Worm (Caenorhabditis elegans) whole organism, L1 larva: ENCODE data around the gene mmad-1.

ENCODE experiments used
- Y116A8C.19 ChIP-seq: sonication (generic microtip); optimal IDR thresholded peaks from 2 replicates; lab custom pipeline; 2016; ENCODE audit warnings: missing compliant biosample characterization, missing genetic modification characterization, borderline replicate concordance
- aha-1 ChIP-seq: fragments of 150-350 bp; optimal IDR thresholded peaks from 2 replicates; lab custom pipeline; 2014; ENCODE audit warnings: missing biosample characterization, missing genetic modification characterization
- alr-1 ChIP-seq: fragments of 200-800 bp; sonication (Bioruptor generic); optimal IDR thresholded peaks from 2 replicates; lab custom pipeline; 2018; ENCODE audit warnings: borderline replicate concordance, mild to moderate bottlenecking, missing genetic modification characterization, missing compliant biosample characterization
- ama-1 ChIP-seq: fragments of 150-350 bp; optimal IDR thresholded peaks from 2 replicates; lab custom pipeline; 2014
- ceh-63 ChIP-seq: fragments of 200-800 bp; sonication (Bioruptor generic); optimal IDR thresholded peaks from 2 replicates; lab custom pipeline; 2018; ENCODE audit warnings: mild to moderate bottlenecking, missing genetic modification characterization, missing compliant biosample characterization
- ceh-8 ChIP-seq: fragments of 200-800 bp; sonication (Bioruptor generic); optimal IDR thresholded peaks from 2 replicates; lab custom pipeline; 2018; ENCODE audit warnings: mild to moderate bottlenecking, missing genetic modification characterization, moderate library complexity, missing compliant biosample characterization
- ceh-82 ChIP-seq, 3 experiments: fragments of 150-350 bp in 1 of 3; sonication (generic microtip) in 2 of 3; optimal IDR thresholded peaks; 2 replicates each; lab custom pipeline; 2014 to 2017; ENCODE audit warnings: missing biosample characterization in 3 of 3, missing genetic modification characterization in 3 of 3
- dpl-1 ChIP-seq, 3 experiments: fragments of 150-350 bp in 2 of 3; sonication (generic microtip) in 1 of 3; optimal IDR thresholded peaks; 2 replicates each; lab custom pipeline; 2014 to 2017; ENCODE audit warnings: missing biosample characterization in 3 of 3, missing genetic modification characterization in 3 of 3, missing genetic modification reagents in 3 of 3
- dsc-1 ChIP-seq: sonication (generic microtip); optimal IDR thresholded peaks from 2 replicates; lab custom pipeline; 2016; ENCODE audit warnings: mild to moderate bottlenecking, missing genetic modification characterization, missing compliant biosample characterization
- efl-1 ChIP-seq, 4 experiments: fragments of 150-350 bp; optimal IDR thresholded peaks in 3 of 4; peaks in 1 of 4; 1 replicate in 1 of 4; 2 replicates in 3 of 4; lab custom pipeline; 2014; ENCODE audit warnings: missing biosample characterization in 2 of 4, missing genetic modification characterization in 2 of 4, missing genetic modification reagents in 2 of 4
- efl-3 ChIP-seq: fragments of 200-800 bp; sonication (Bioruptor generic); optimal IDR thresholded peaks from 2 replicates; lab custom pipeline; 2018; ENCODE audit warnings: mild to moderate bottlenecking, missing genetic modification characterization, missing compliant biosample characterization
- egl-13 ChIP-seq: sonication (generic microtip); optimal IDR thresholded peaks from 2 replicates; lab custom pipeline; 2016; ENCODE audit warnings: missing genotype, missing genetic modification reagents, missing genetic modification characterization, missing compliant biosample characterization
- egl-27 ChIP-seq, 2 experiments: fragments of 150-350 bp in 1 of 2; sonication (generic microtip); optimal IDR thresholded peaks; 3 replicates each; lab custom pipeline; 2017 to 2018; ENCODE audit warnings: missing biosample characterization in 2 of 2, missing genetic modification characterization in 2 of 2, missing genetic modification reagents in 2 of 2
- elt-3 ChIP-seq, 6 experiments: fragments of 150-350 bp in 1 of 6; sonication (generic microtip); optimal IDR thresholded peaks; 2 replicates each; lab custom pipeline; 2017 to 2018; ENCODE audit warnings: missing biosample characterization in 6 of 6, missing genetic modification characterization in 6 of 6, inconsistent platforms in 1 of 6
- ets-5 ChIP-seq: fragments of 200-800 bp; sonication (Bioruptor generic); IDR thresholded peaks from 2 replicates; pipeline ENCODE4 v1.3.6; 2022; ENCODE audit warnings: missing genetic modification characterization, missing compliant biosample characterization
- fkh-4 ChIP-seq: sonication (generic microtip); optimal IDR thresholded peaks from 2 replicates; lab custom pipeline; 2016; ENCODE audit warnings: missing compliant biosample characterization, missing genetic modification characterization, borderline replicate concordance
- fkh-8 ChIP-seq: sonication (generic microtip); optimal IDR thresholded peaks from 2 replicates; lab custom pipeline; 2016; ENCODE audit warnings: mild to moderate bottlenecking, missing genetic modification characterization, missing compliant biosample characterization
- fos-1 ChIP-seq: fragments of 150-350 bp; optimal IDR thresholded peaks from 2 replicates; lab custom pipeline; 2014; ENCODE audit warnings: missing biosample characterization, missing genetic modification characterization
- grh-1 ChIP-seq: fragments of 200-800 bp; sonication (Bioruptor generic); IDR thresholded peaks from 2 replicates; pipeline ENCODE4 v1.3.6; 2022; ENCODE audit warnings: missing genetic modification reagents, missing genetic modification characterization, missing compliant biosample characterization
- hlh-17 ChIP-seq: fragments of 200-800 bp; sonication (Bioruptor generic); optimal IDR thresholded peaks from 2 replicates; lab custom pipeline; 2018; ENCODE audit warnings: missing genetic modification characterization, mild to moderate bottlenecking, missing compliant biosample characterization, moderate library complexity, borderline replicate concordance
- jun-1 ChIP-seq: fragments of 150-350 bp; optimal IDR thresholded peaks from 2 replicates; lab custom pipeline; 2014; ENCODE audit warnings: missing biosample characterization, missing genetic modification reagents, missing genetic modification characterization
- lin-13 ChIP-seq: fragments of 150-350 bp; optimal IDR thresholded peaks from 2 replicates; lab custom pipeline; 2014; ENCODE audit warnings: missing biosample characterization, missing genetic modification reagents, missing genetic modification characterization
- lin-35 ChIP-seq, 2 experiments: fragments of 150-350 bp; optimal IDR thresholded peaks; 2 replicates each; lab custom pipeline; 2014; ENCODE audit warnings: missing biosample characterization in 2 of 2, missing genetic modification characterization in 2 of 2, missing genetic modification reagents in 2 of 2
- lin-39 ChIP-seq: fragments of 150-350 bp; optimal IDR thresholded peaks from 2 replicates; lab custom pipeline; 2014; ENCODE audit warnings: missing biosample characterization, missing genetic modification reagents, missing genetic modification characterization
- lsy-2 ChIP-seq, 2 experiments: fragments of 150-350 bp; optimal IDR thresholded peaks; 2 replicates each; lab custom pipeline; 2014; ENCODE audit warnings: missing biosample characterization in 2 of 2, missing genetic modification characterization in 2 of 2
- mdl-1 ChIP-seq, 2 experiments: fragments of 150-350 bp; optimal IDR thresholded peaks; 2 replicates each; lab custom pipeline; 2014 to 2017; ENCODE audit warnings: missing biosample characterization in 2 of 2, missing genetic modification characterization in 2 of 2, inconsistent platforms in 1 of 2
- mep-1 ChIP-seq: fragments of 150-350 bp; optimal IDR thresholded peaks from 2 replicates; lab custom pipeline; 2014; ENCODE audit warnings: missing biosample characterization, missing genetic modification characterization
- nhr-12 ChIP-seq: sonication (generic microtip); optimal IDR thresholded peaks from 2 replicates; lab custom pipeline; 2017; ENCODE audit warnings: missing biosample characterization, missing genetic modification characterization
- nhr-20 ChIP-seq: sonication (generic microtip); optimal IDR thresholded peaks from 2 replicates; lab custom pipeline; 2016; ENCODE audit warnings: mild to moderate bottlenecking, missing genetic modification characterization, missing compliant biosample characterization
- nhr-47 ChIP-seq: sonication (generic microtip); optimal IDR thresholded peaks from 2 replicates; lab custom pipeline; 2016; ENCODE audit warnings: mild to moderate bottlenecking, missing genetic modification characterization, moderate library complexity, missing compliant biosample characterization
- nhr-76 ChIP-seq: sonication (generic microtip); optimal IDR thresholded peaks from 2 replicates; lab custom pipeline; 2017; ENCODE audit warnings: missing biosample characterization, missing genetic modification characterization
- nhr-77 ChIP-seq: fragments of 150-350 bp; optimal IDR thresholded peaks from 2 replicates; lab custom pipeline; 2014; ENCODE audit warnings: missing biosample characterization, missing genetic modification characterization
- nhr-85 ChIP-seq: sonication (generic microtip); peaks from one replicate; lab custom pipeline; 2016; ENCODE audit warnings: missing genetic modification characterization, inconsistent platforms, missing compliant biosample characterization
- nhr-90 ChIP-seq: sonication (generic microtip); optimal IDR thresholded peaks from 2 replicates; lab custom pipeline; 2016; ENCODE audit warnings: mild to moderate bottlenecking, missing genetic modification characterization, missing compliant biosample characterization; ENCODE audit not compliant: poor library complexity
- pag-3 ChIP-seq: sonication (generic microtip); optimal IDR thresholded peaks from 2 replicates; lab custom pipeline; 2017; ENCODE audit warnings: missing genetic modification characterization, mild to moderate bottlenecking, missing compliant biosample characterization, antibody characterized with exemption, borderline replicate concordance; ENCODE audit not compliant: insufficient read depth
- pax-3 ChIP-seq: fragments of 200-800 bp; sonication (Bioruptor generic); optimal IDR thresholded peaks from 2 replicates; lab custom pipeline; 2018; ENCODE audit warnings: mild to moderate bottlenecking, missing genetic modification characterization, moderate library complexity, missing compliant biosample characterization
- pqm-1 ChIP-seq: sonication (generic microtip); optimal IDR thresholded peaks from 3 replicates; lab custom pipeline; 2017; ENCODE audit warnings: missing biosample characterization, missing genetic modification characterization
- snpc-4 ChIP-seq: fragments of 150-350 bp; optimal IDR thresholded peaks from 2 replicates; lab custom pipeline; 2014; ENCODE audit warnings: missing biosample characterization, missing genetic modification characterization
- sptf-1 ChIP-seq: fragments of 150-350 bp; optimal IDR thresholded peaks from 2 replicates; lab custom pipeline; 2014; ENCODE audit warnings: missing biosample characterization, missing genetic modification characterization
- sup-37 ChIP-seq: fragments of 200-800 bp; sonication (Bioruptor generic); optimal IDR thresholded peaks from 2 replicates; lab custom pipeline; 2018; ENCODE audit warnings: mild to moderate bottlenecking, missing genetic modification characterization, missing compliant biosample characterization
- swsn-7 ChIP-seq: sonication (generic microtip); optimal IDR thresholded peaks from 2 replicates; lab custom pipeline; 2016; ENCODE audit warnings: missing genetic modification characterization, missing compliant biosample characterization
- tbx-2 ChIP-seq: sonication (generic microtip); optimal IDR thresholded peaks from 2 replicates; lab custom pipeline; 2016; ENCODE audit warnings: missing genetic modification characterization, missing compliant biosample characterization
- unc-30 ChIP-seq: sonication (generic microtip); optimal IDR thresholded peaks from 2 replicates; lab custom pipeline; 2017; ENCODE audit warnings: missing biosample characterization, missing genetic modification characterization
- unc-62 ChIP-seq: fragments of 150-350 bp; optimal IDR thresholded peaks from 2 replicates; lab custom pipeline; 2014; ENCODE audit warnings: missing biosample characterization, missing genetic modification reagents, missing genetic modification characterization
- unc-98 ChIP-seq: fragments of 200-800 bp; sonication (Bioruptor generic); IDR thresholded peaks from 2 replicates; pipeline ENCODE4 v1.3.6; 2022; ENCODE audit warnings: missing genetic modification characterization, missing compliant biosample characterization
- xbp-1 ChIP-seq: sonication (generic microtip); optimal IDR thresholded peaks from 2 replicates; lab custom pipeline; 2016; ENCODE audit warnings: missing genetic modification characterization, missing compliant biosample characterization
- zag-1 ChIP-seq: fragments of 150-350 bp; optimal IDR thresholded peaks from 2 replicates; lab custom pipeline; 2014; ENCODE audit warnings: missing biosample characterization, missing genetic modification characterization
- zip-4 ChIP-seq: fragments of 200-800 bp; sonication (Bioruptor generic); optimal IDR thresholded peaks from 2 replicates; lab custom pipeline; 2018; ENCODE audit warnings: mild to moderate bottlenecking, missing genetic modification characterization, moderate library complexity, missing compliant biosample characterization
- ztf-11 ChIP-seq, 2 experiments: sonication (generic microtip); optimal IDR thresholded peaks; 2 replicates each; lab custom pipeline; 2016 to 2017; ENCODE audit warnings: missing genetic modification characterization in 2 of 2, missing biosample characterization in 1 of 2, missing compliant biosample characterization in 1 of 2

The mmad-1 gene

DNA sequence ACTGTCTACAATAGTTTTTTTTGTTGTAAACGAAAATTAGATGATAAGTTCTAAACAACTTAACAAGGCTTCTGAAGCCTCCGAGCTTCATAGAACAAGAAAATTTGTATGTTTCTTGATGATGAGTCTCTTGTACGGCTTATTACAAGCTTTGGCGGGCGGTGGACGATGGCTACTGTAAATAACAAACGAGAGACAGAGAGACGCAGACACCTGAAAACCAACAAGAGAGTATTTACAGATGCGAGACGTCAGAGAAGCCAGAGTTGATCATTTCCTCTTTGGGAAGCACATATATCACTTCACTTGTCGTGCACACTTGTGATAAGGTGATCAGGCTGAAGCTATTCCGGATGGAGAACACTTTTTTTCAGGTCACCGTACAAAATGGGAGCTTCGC lies 18.0 kb downstream of the mmad-1 start:
- TF ChIP-seq fkh-8 (tag; lab: Kevin White, UChicago) (no peak), fkh-4 (tag; lab: Kevin White, UChicago) (no peak), nhr-20 (tag; lab: Kevin White, UChicago) (no peak), lsy-2 (tag; optimal IDR thresholded peaks at IDR 0.05; lab: Kevin White, UChicago) (no peak), tbx-2 (tag; lab: Kevin White, UChicago) (no peak), nhr-90 (no peak), dsc-1 (no peak), grh-1 (no peak), snpc-4 (no peak), unc-62 (GFP tag; lab: Kevin White, UChicago) (no peak), pax-3 (tag; lab: Kevin White, UChicago) (no peak), ztf-11 (tag; optimal IDR thresholded peaks at IDR 0.05; lab: Kevin White, UChicago) (no peak), nhr-12 (no peak), pag-3 (no peak), lin-35 (GFP tag; optimal IDR thresholded peaks at IDR 0.05; lab: Kevin White, UChicago) (no peak), fos-1 (no peak), nhr-77 (no peak), efl-3 (GFP tag; lab: Kevin White, UChicago) (no peak)

DNA sequence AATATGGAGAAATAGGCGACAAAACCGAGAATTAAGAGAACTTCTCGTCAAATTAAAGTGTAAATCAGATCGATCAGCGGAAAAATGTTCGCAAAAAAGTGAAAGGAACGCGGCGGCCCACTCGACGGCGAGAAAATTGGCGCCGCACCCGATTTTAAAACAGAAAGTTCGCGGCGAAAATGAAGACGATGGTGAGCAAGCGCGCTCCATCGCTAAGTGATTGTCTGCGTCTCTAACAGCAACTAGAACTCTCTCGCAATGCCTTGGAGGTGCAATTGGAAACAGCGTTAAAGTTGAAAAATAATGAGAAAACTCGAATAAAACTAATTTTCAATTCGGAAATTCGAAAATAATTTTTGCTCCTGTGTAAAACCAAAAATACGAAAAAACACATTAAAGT lies 18.8 kb downstream of the mmad-1 start:
- TF ChIP-seq mep-1, result peak; percentile 74
- peak; percentile 63 for TF ChIP-seq jun-1 (tag; lab: Kevin White, UChicago)
- TF ChIP-seq alr-1, result no peak
- TF ChIP-seq nhr-47, result peak; percentile 80
- peak; percentile 67 for TF ChIP-seq swsn-7
- no peak for TF ChIP-seq unc-98
- peak; percentile 23 for TF ChIP-seq lin-39 (tag; lab: Kevin White, UChicago)
- TF ChIP-seq nhr-76 (tag; lab: Kevin White, UChicago), result no peak
- no peak for TF ChIP-seq nhr-77
- TF ChIP-seq nhr-12, result no peak
- no peak for TF ChIP-seq unc-30
- TF ChIP-seq lsy-2 (tag; optimal IDR thresholded peaks at IDR 0.05; lab: Kevin White, UChicago), result peak; percentile 71 to 79
- TF ChIP-seq ceh-8, result no peak
- TF ChIP-seq pag-3, result no peak
- TF ChIP-seq lin-13, result peak; percentile 50
- TF ChIP-seq aha-1 (tag; lab: Kevin White, UChicago), result no peak
- no peak for TF ChIP-seq zip-4 (GFP tag; lab: Kevin White, UChicago)
- no peak for TF ChIP-seq ets-5 (GFP tag; lab: Robert Waterston, UW)
- peak in 1 of 2 experiments; percentile 38 for TF ChIP-seq mdl-1 (tag; optimal IDR thresholded peaks at IDR 0.05; lab: Kevin White, UChicago)
- TF ChIP-seq zag-1, result no peak
- TF ChIP-seq sptf-1 (tag; lab: Kevin White, UChicago), result no peak
- TF ChIP-seq elt-3 (tag; optimal IDR thresholded peaks at IDR 0.05; lab: Kevin White, UChicago), result peak in 1 of 6 experiments; percentile 12
- TF ChIP-seq nhr-90, result peak; percentile 49
- TF ChIP-seq hlh-17, result no peak
- TF ChIP-seq ama-1 (lab: Kevin White, UChicago), result no peak
- no peak for TF ChIP-seq unc-62 (GFP tag; lab: Kevin White, UChicago)
- TF ChIP-seq egl-13, result no peak
- TF ChIP-seq sup-37 (GFP tag; lab: Kevin White, UChicago), result no peak
- peak; percentile 51 for TF ChIP-seq xbp-1
- peak; percentile 62 to 87 (median 70) for TF ChIP-seq ceh-82 (tag; optimal IDR thresholded peaks at IDR 0.05; lab: Kevin White, UChicago)
- no peak for TF ChIP-seq ztf-11 (tag; optimal IDR thresholded peaks at IDR 0.05; lab: Kevin White, UChicago)
- no peak for TF ChIP-seq egl-27 (tag; optimal IDR thresholded peaks at IDR 0.05; lab: Kevin White, UChicago)
- peak; percentile 9 for TF ChIP-seq fos-1
- TF ChIP-seq snpc-4, result no peak
- no peak for TF ChIP-seq pqm-1 (tag; lab: Kevin White, UChicago)
- peak; percentile 79 to 87 (median 85) for TF ChIP-seq dpl-1 (GFP tag; optimal IDR thresholded peaks at IDR 0.05; lab: Kevin White, UChicago)
- TF ChIP-seq efl-1 (optimal IDR thresholded peaks at IDR 0.05; lab: Kevin White, UChicago), result peak; percentile 87 to 89
- peak; percentile 87 to 98 for TF ChIP-seq efl-1 (GFP tag; optimal IDR thresholded peaks at IDR 0.05 in 1 of 2; lab: Kevin White, UChicago)
- TF ChIP-seq nhr-20 (tag; lab: Kevin White, UChicago), result peak; percentile 62
- no peak for TF ChIP-seq ceh-63
- TF ChIP-seq efl-3 (GFP tag; lab: Kevin White, UChicago), result no peak
- TF ChIP-seq Y116A8C.19, result no peak
- no peak for TF ChIP-seq nhr-85
